Fruit fly (Drosophila melanogaster) whole organism, embryonic: ENCODE measurements around the gene HP1e.

Experiments
- Awh ChIP-seq: fragments of 200-800 bp; sonication (Bioruptor generic); IDR thresholded peaks from 2 replicates; pipeline ENCODE4, ENCODE4 v1.3.6; 2022; ENCODE audit warnings: missing biosample characterization, missing genetic modification characterization
- CG10979 ChIP-seq: fragments of 200-800 bp; sonication (Bioruptor generic); optimal IDR thresholded peaks from 2 replicates; lab custom pipeline; 2018; ENCODE audit warnings: missing biosample characterization, mild to moderate bottlenecking, missing genetic modification characterization, moderate library complexity
- CG11504 ChIP-seq: fragments of 200-800 bp; sonication (Bioruptor generic); optimal IDR thresholded peaks from 3 replicates; lab custom pipeline; 2019; ENCODE audit warnings: missing biosample characterization, mild to moderate bottlenecking, missing genetic modification characterization, moderate library complexity
- CG14441 ChIP-seq: fragments of 200-800 bp; sonication (Bioruptor generic); IDR thresholded peaks from 2 replicates; pipeline ENCODE4 v1.3.6; 2022; ENCODE audit warnings: missing biosample characterization, missing genetic modification characterization
- CG15696 ChIP-seq: fragments of 200-800 bp; sonication (Bioruptor generic); optimal IDR thresholded peaks from 2 replicates; lab custom pipeline; 2019; ENCODE audit warnings: missing biosample characterization, mild to moderate bottlenecking, missing genetic modification characterization, moderate library complexity
- CG16779 ChIP-seq: fragments of 200-800 bp; sonication (Bioruptor generic); IDR thresholded peaks from 2 replicates; pipeline ENCODE4 v1.3.6; 2022; ENCODE audit warnings: missing biosample characterization, missing genetic modification characterization
- CG17328 ChIP-seq: fragments of 200-800 bp; sonication (Bioruptor generic); IDR thresholded peaks from 2 replicates; pipeline ENCODE4 v1.3.6; 2022; ENCODE audit warnings: missing biosample characterization, missing genetic modification characterization
- CG17568 ChIP-seq: fragments of 200-800 bp; sonication (Bioruptor generic); optimal IDR thresholded peaks from 2 replicates; lab custom pipeline; 2018; ENCODE audit warnings: missing biosample characterization, mild to moderate bottlenecking, missing genetic modification characterization, moderate library complexity
- CG18619 ChIP-seq: fragments of 200-800 bp; sonication (Bioruptor generic); optimal IDR thresholded peaks from 3 replicates; lab custom pipeline; 2017; ENCODE audit warnings: missing biosample characterization, mild to moderate bottlenecking, missing genetic modification characterization
- CG2199 ChIP-seq: fragments of 200-800 bp; sonication (Bioruptor generic); IDR thresholded peaks from 3 replicates; pipeline ENCODE4 v1.3.6; 2022; ENCODE audit warnings: missing biosample characterization, missing genetic modification characterization
- CG2202 ChIP-seq: fragments of 200-800 bp; sonication (Bioruptor generic); optimal IDR thresholded peaks from 2 replicates; lab custom pipeline; 2018; ENCODE audit warnings: missing biosample characterization, mild to moderate bottlenecking, missing genetic modification characterization
- CG2712 ChIP-seq: fragments of 200-800 bp; optimal IDR thresholded peaks from 3 replicates; lab custom pipeline; 2019; ENCODE audit warnings: missing biosample characterization, mild to moderate bottlenecking, missing genetic modification characterization, moderate library complexity
- CG3163 ChIP-seq: fragments of 200-800 bp; sonication (Bioruptor generic); optimal IDR thresholded peaks from 3 replicates; lab custom pipeline; 2016; ENCODE audit warnings: missing biosample characterization, missing genetic modification characterization
- CG34422 ChIP-seq: fragments of 200-800 bp; sonication (Bioruptor generic); IDR thresholded peaks from 3 replicates; pipeline ENCODE4 v1.3.6; 2022; ENCODE audit warnings: missing biosample characterization, missing genetic modification characterization
- CG7928 ChIP-seq: fragments of 200-800 bp; sonication (Bioruptor generic); optimal IDR thresholded peaks from 2 replicates; lab custom pipeline; 2017; ENCODE audit warnings: missing biosample characterization, mild to moderate bottlenecking, missing genetic modification characterization
- CG9727 ChIP-seq: fragments of 200-800 bp; sonication (Bioruptor generic); optimal IDR thresholded peaks from 3 replicates; lab custom pipeline; 2017; ENCODE audit warnings: missing biosample characterization, mild to moderate bottlenecking, missing genetic modification characterization
- CrebB ChIP-seq: fragments of 200-800 bp; sonication (Bioruptor generic); optimal IDR thresholded peaks from 3 replicates; lab custom pipeline; 2018; ENCODE audit warnings: missing biosample characterization, mild to moderate bottlenecking, missing genetic modification characterization
- D19A ChIP-seq: fragments of 200-800 bp; optimal IDR thresholded peaks from 3 replicates; lab custom pipeline; 2019; ENCODE audit warnings: missing biosample characterization, mild to moderate bottlenecking, missing genetic modification characterization, moderate library complexity
- E2f2 ChIP-seq: fragments of 200-800 bp; sonication (Bioruptor generic); IDR thresholded peaks from 2 replicates; pipeline ENCODE4 v1.3.6; 2022; ENCODE audit warnings: missing biosample characterization, missing genetic modification characterization
- Ets97D ChIP-seq: fragments of 200-800 bp; sonication (Bioruptor generic); optimal IDR thresholded peaks from 3 replicates; lab custom pipeline; 2016; ENCODE audit warnings: missing biosample characterization, missing genetic modification characterization
- Fer3 ChIP-seq: fragments of 200-800 bp; sonication (Bioruptor generic); optimal IDR thresholded peaks from 2 replicates; lab custom pipeline; 2018; ENCODE audit warnings: missing biosample characterization, mild to moderate bottlenecking, missing genetic modification characterization, moderate library complexity
- Kr ChIP-seq: fragments of 200-800 bp; sonication (Bioruptor generic); optimal IDR thresholded peaks from 2 replicates; lab custom pipeline; 2017; ENCODE audit warnings: missing biosample characterization, mild to moderate bottlenecking, missing genetic modification characterization
- Nf-YB ChIP-seq: fragments of 200-800 bp; sonication (Bioruptor generic); optimal IDR thresholded peaks from 3 replicates; lab custom pipeline; 2019; ENCODE audit warnings: missing biosample characterization, mild to moderate bottlenecking, missing genetic modification characterization, moderate library complexity
- Nf-YC ChIP-seq: fragments of 200-800 bp; optimal IDR thresholded peaks from 3 replicates; lab custom pipeline; 2019; ENCODE audit warnings: missing biosample characterization, mild to moderate bottlenecking, missing genetic modification characterization, moderate library complexity
- Xrp1 ChIP-seq: fragments of 200-800 bp; sonication (Bioruptor generic); IDR thresholded peaks from 2 replicates; pipeline ENCODE4 v1.3.6; 2022; ENCODE audit warnings: missing biosample characterization, missing genetic modification characterization
- br ChIP-seq: fragments of >200 bp; optimal IDR thresholded peaks from 2 replicates; lab custom pipeline; 2017
- btn ChIP-seq: fragments of 200-800 bp; sonication (Bioruptor generic); optimal IDR thresholded peaks from 2 replicates; lab custom pipeline; 2016; ENCODE audit warnings: missing biosample characterization, missing genetic modification characterization
- crol ChIP-seq: fragments of 200-800 bp; sonication (Bioruptor generic); IDR thresholded peaks from 2 replicates; pipeline ENCODE4 v1.3.6; 2022; ENCODE audit warnings: missing biosample characterization, missing genetic modification characterization
- da ChIP-seq: fragments of 200-800 bp; sonication (Bioruptor generic); optimal IDR thresholded peaks from 2 replicates; lab custom pipeline; 2016; ENCODE audit warnings: missing biosample characterization, missing genetic modification characterization
- dmrt11E ChIP-seq: fragments of 200-800 bp; sonication (Bioruptor generic); optimal IDR thresholded peaks from 3 replicates; lab custom pipeline; 2018; ENCODE audit warnings: missing biosample characterization, mild to moderate bottlenecking, missing genetic modification characterization, moderate library complexity
- gfzf ChIP-seq: fragments of 200-800 bp; sonication (Bioruptor generic); optimal IDR thresholded peaks from 2 replicates; lab custom pipeline; 2016; ENCODE audit warnings: missing biosample characterization, mild to moderate bottlenecking, missing genetic modification characterization, moderate library complexity
- grau ChIP-seq: fragments of 200-800 bp; optimal IDR thresholded peaks from 3 replicates; lab custom pipeline; 2019; ENCODE audit warnings: missing biosample characterization, mild to moderate bottlenecking, missing genetic modification characterization, moderate library complexity
- hth ChIP-seq: fragments of >200 bp; optimal IDR thresholded peaks from 2 replicates; lab custom pipeline; 2017; ENCODE audit warnings: inconsistent platforms
- lola ChIP-seq, 3 experiments: fragments of >200 bp in 2 of 3; fragments of 200-800 bp in 1 of 3; sonication (Bioruptor generic) in 1 of 3; optimal IDR thresholded peaks; 2 replicates each; lab custom pipeline; 2017 to 2019; ENCODE audit warnings: missing biosample characterization in 3 of 3, missing genetic modification characterization in 3 of 3, mild to moderate bottlenecking in 1 of 3, moderate library complexity in 1 of 3
- nerfin-1 ChIP-seq: fragments of 200-800 bp; sonication (Bioruptor generic); optimal IDR thresholded peaks from 3 replicates; lab custom pipeline; 2019; ENCODE audit warnings: missing biosample characterization, mild to moderate bottlenecking, missing genetic modification characterization, moderate library complexity
- nom ChIP-seq: fragments of 200-800 bp; sonication (Bioruptor generic); optimal IDR thresholded peaks from 2 replicates; lab custom pipeline; 2017; ENCODE audit warnings: missing biosample characterization, missing genetic modification characterization, mild to moderate bottlenecking, moderate library complexity, missing genetic modification reagents
- pan ChIP-seq, 4 experiments: fragments of >200 bp in 3 of 4; fragments of 200-800 bp in 1 of 4; sonication (Bioruptor generic) in 1 of 4; optimal IDR thresholded peaks in 3 of 4; IDR thresholded peaks in 1 of 4; 2 replicates each; pipeline versions ENCODE4 v1.3.6 to Lab custom; 2017 to 2022; ENCODE audit warnings: missing biosample characterization in 2 of 4, missing genetic modification characterization in 2 of 4, mixed read lengths in 1 of 4
- phol ChIP-seq: fragments of 200-800 bp; sonication (Bioruptor generic); optimal IDR thresholded peaks from 3 replicates; lab custom pipeline; 2018; ENCODE audit warnings: missing biosample characterization, mild to moderate bottlenecking, missing genetic modification characterization, moderate library complexity
- pros ChIP-seq: fragments of 200-800 bp; sonication (Bioruptor generic); optimal IDR thresholded peaks from 3 replicates; lab custom pipeline; 2019; ENCODE audit warnings: missing biosample characterization, mild to moderate bottlenecking, missing genetic modification characterization, moderate library complexity
- sens ChIP-seq: fragments of 200-800 bp; sonication (Bioruptor generic); peaks from one replicate; lab custom pipeline; 2016; ENCODE audit warnings: missing biosample characterization, missing genetic modification characterization
- sqz ChIP-seq: fragments of 200-800 bp; sonication (Bioruptor generic); optimal IDR thresholded peaks from 3 replicates; lab custom pipeline; 2018; ENCODE audit warnings: missing biosample characterization, mild to moderate bottlenecking, missing genetic modification characterization
- tna ChIP-seq: fragments of 200-800 bp; sonication (Bioruptor generic); IDR thresholded peaks from 2 replicates; pipeline ENCODE4 v1.3.6; 2022; ENCODE audit warnings: missing biosample characterization, missing genetic modification characterization; ENCODE audit not compliant: partially characterized antibody
- trem ChIP-seq: fragments of 200-800 bp; optimal IDR thresholded peaks from 3 replicates; lab custom pipeline; 2019; ENCODE audit warnings: missing biosample characterization, mild to moderate bottlenecking, missing genetic modification characterization, moderate library complexity
- zen ChIP-seq: fragments of 200-800 bp; sonication (Bioruptor generic); optimal IDR thresholded peaks from 3 replicates; lab custom pipeline; 2018; ENCODE audit warnings: missing biosample characterization, mild to moderate bottlenecking, missing genetic modification characterization, moderate library complexity

The HP1e gene

DNA sequence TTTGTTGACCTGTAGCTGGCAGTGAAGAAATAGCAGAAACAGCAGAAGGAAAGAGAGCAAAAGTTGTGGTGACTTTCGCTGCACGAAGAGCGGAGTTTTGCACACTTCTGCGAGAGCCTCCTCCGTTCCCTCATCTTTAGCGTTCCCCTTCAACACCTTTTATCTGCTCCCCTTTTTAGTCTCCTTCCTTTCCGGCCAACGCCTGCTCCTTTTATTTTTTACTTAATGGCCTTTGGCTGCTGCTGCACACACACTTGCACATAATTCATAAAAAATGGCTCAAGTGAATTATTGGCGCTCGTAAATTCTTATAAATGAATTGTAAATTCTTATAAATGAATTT, 26.8 kb downstream of the HP1e start:
- TF ChIP-seq trem (no peak), E2f2 (0 out of 2 replicates have a peak, but pooled peaks have one; percentile 3), nom (GFP tag; lab: Kevin White, UChicago) (peak; percentile 18)

DNA sequence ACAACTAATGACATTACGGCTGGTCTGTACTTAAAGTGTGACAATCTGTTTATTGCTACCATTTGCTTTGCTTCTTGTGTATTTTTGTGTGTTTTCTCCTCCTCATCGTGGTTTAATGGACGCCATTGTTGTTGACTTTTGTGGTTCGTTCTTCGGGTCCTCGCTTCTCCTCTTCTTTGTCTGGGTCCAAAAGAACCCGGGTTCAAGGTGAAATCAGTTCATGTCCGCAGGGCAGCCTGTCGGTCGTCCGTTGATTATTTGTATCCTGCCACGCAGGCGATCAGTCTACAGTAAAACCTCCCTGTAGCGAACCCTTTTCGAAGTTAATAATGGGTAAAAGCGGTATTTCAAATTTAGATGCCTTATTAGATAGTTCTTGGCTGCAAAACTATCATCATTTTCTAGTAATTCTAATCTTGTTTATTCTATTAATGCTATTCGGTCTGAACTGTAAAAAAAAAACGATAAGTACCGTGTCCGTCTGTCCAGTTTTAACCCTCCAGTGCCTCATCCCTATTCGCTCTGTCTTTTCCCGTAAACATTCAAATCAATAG, 27.8 kb downstream of the HP1e start:
- TF ChIP-seq D19A (tag; lab: Kevin White, UChicago) (peak; percentile 6), Fer3 (tag; lab: Kevin White, UChicago) (no peak), grau (tag; lab: Kevin White, UChicago) (peak; percentile 91), pros (GFP tag; lab: Kevin White, UChicago) (peak; percentile 17), CG2712 (peak; percentile 26), CG10979 (tag; lab: Kevin White, UChicago) (peak; percentile 17), gfzf (GFP tag; lab: Kevin White, UChicago) (no peak), CG7928 (GFP tag; lab: Kevin White, UChicago) (no peak), CG9727 (GFP tag; lab: Kevin White, UChicago) (peak; percentile 9), tna (GFP tag; lab: Robert Waterston, UW) (no peak), CG3163 (GFP tag; lab: Kevin White, UChicago) (no peak), dmrt11E (tag; lab: Kevin White, UChicago) (peak; percentile 24), CrebB (tag; lab: Kevin White, UChicago) (no peak), CG34422 (GFP tag; lab: Robert Waterston, UW) (no peak), CG11504 (tag; lab: Kevin White, UChicago) (no peak), CG2202 (tag; lab: Kevin White, UChicago) (no peak), hth (lab: Kevin White, UChicago) (no peak), pan (optimal IDR thresholded peaks at IDR 0.05; lab: Kevin White, UChicago) (no peak), pan (GFP tag; optimal IDR thresholded peaks at IDR 0.05 in 1 of 2, IDR thresholded peaks at IDR 0.05 in 1 of 2) (peak in 1 of 2 experiments; percentile 17), phol (peak; percentile 42), btn (no peak), zen (peak; percentile 15), br (lab: Kevin White, UChicago) (no peak), Awh (0 out of 2 replicates have a peak, but pooled peaks have one; percentile 7), CG2199 (peak; percentile 74; the same call in 1 of the 3 replicates), sens (GFP tag; lab: Kevin White, UChicago) (peak; percentile 81), da (no peak), CG16779 (no peak), lola (GFP tag; optimal IDR thresholded peaks at IDR 0.05; lab: Kevin White, UChicago) (peak in 1 of 3 experiments; percentile 0), Nf-YC (tag; lab: Kevin White, UChicago) (no peak), crol (GFP tag; lab: Robert Waterston, UW) (no peak), Kr (peak; percentile 56), Ets97D (no peak), sqz (peak; percentile 28), CG17568 (no peak), CG18619 (no peak), nerfin-1 (tag; lab: Kevin White, UChicago) (no peak), Nf-YB (GFP tag; lab: Kevin White, UChicago) (no peak), CG14441 (GFP tag; lab: Robert Waterston, UW) (no peak), Xrp1 (peak; percentile 21; the same call in 1 of the 2 replicates), CG15696 (peak; percentile 48), CG17328 (GFP tag; lab: Robert Waterston, UW) (no peak)
